Fruit fly (Drosophila melanogaster): ENCODE measurements around the gene Pde9.

The Pde9 gene

DNA sequence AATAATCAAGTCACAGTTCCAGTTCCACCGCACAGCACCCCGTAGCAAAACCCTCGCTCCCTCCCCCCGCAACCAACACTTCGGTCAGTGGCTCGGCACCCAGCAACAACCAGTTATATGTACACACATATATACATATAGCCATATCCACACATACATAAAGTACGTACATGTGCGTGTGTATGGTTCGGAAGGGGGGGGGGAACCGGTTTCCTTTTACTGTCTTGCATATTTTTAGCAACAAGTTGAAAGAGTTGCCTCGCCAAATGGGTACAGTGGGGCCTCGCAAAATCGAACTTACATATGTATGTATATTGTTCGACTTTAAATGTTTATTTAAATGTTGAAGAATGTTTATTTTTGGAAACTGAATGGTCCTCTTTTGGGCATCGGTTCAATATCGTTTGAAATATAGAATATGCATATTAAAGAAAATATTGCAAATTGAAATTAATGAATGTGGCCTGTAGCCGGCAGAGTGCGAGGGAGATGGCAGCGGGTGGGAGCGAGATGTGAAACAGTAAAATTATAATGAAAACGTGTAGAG is 142.0 kb downstream of the Pde9 start:
- TF ChIP-seq CrebA (GFP tag; optimal IDR thresholded peaks at IDR 0.05; ENCODE audit: borderline replicate concordance) (peak; percentile 34), CG32264 (GFP tag; optimal IDR thresholded peaks at IDR 0.05) (peak; percentile 82), sv (GFP tag; optimal IDR thresholded peaks at IDR 0.05) (no peak), Hnf4 (GFP tag; optimal IDR thresholded peaks at IDR 0.05) (peak; percentile 85), tai (GFP tag; optimal IDR thresholded peaks at IDR 0.05) (peak; percentile 91), rgr (GFP tag; optimal IDR thresholded peaks at IDR 0.05) (peak; percentile 91), lola (GFP tag; optimal IDR thresholded peaks at IDR 0.05) (no peak), foxo (GFP tag; optimal IDR thresholded peaks at IDR 0.05) (peak; percentile 70 to 96), dl (GFP tag; optimal IDR thresholded peaks at IDR 0.05; ENCODE audit: insufficient read depth in 1 of 2, partially characterized antibody in 2 of 2) (peak; percentile 6 to 70), Sp1 (GFP tag; optimal IDR thresholded peaks at IDR 0.05) (peak; percentile 96), Abd-B (GFP tag; optimal IDR thresholded peaks at IDR 0.05) (no peak), br (GFP tag; optimal IDR thresholded peaks at IDR 0.05) (peak; percentile 94), fru (GFP tag; optimal IDR thresholded peaks at IDR 0.05) (peak; percentile 96), dmrt93B (GFP tag; optimal IDR thresholded peaks at IDR 0.05) (peak; percentile 83), ey (GFP tag; optimal IDR thresholded peaks at IDR 0.05) (peak; percentile 95), Myc (optimal IDR thresholded peaks at IDR 0.05) (no peak), Dif (GFP tag; optimal IDR thresholded peaks at IDR 0.05; ENCODE audit: partially characterized antibody) (peak; percentile 73), pan (optimal IDR thresholded peaks at IDR 0.05) (no peak), usp (GFP tag; optimal IDR thresholded peaks at IDR 0.05) (no peak), Jra (GFP tag; optimal IDR thresholded peaks at IDR 0.05) (peak; percentile 73), Vsx2 (GFP tag; optimal IDR thresholded peaks at IDR 0.05; ENCODE audit: partially characterized antibody) (peak; percentile 32), woc (GFP tag; optimal IDR thresholded peaks at IDR 0.05) (peak; percentile 97), psq (GFP tag; optimal IDR thresholded peaks at IDR 0.05) (peak; percentile 97), Dfd (GFP tag; optimal IDR thresholded peaks at IDR 0.05) (no peak), sage (GFP tag; optimal IDR thresholded peaks at IDR 0.05) (peak; percentile 81), GATAd (GFP tag; optimal IDR thresholded peaks at IDR 0.05) (peak; percentile 42), CG9705 (GFP tag; optimal IDR thresholded peaks at IDR 0.05) (peak; percentile 89), N (GFP tag; optimal IDR thresholded peaks at IDR 0.05) (no peak), h (GFP tag; optimal IDR thresholded peaks at IDR 0.05) (peak; percentile 94), Hr78 (GFP tag; optimal IDR thresholded peaks at IDR 0.05) (no peak), OdsH (GFP tag; optimal IDR thresholded peaks at IDR 0.05) (peak; percentile 90), HLH106 (tag; optimal IDR thresholded peaks at IDR 0.05) (peak; percentile 96), jim (GFP tag; optimal IDR thresholded peaks at IDR 0.05) (peak; percentile 80), Hr83 (GFP tag; optimal IDR thresholded peaks at IDR 0.05; ENCODE audit: poor library complexity, severe bottlenecking) (peak; percentile 51), brk (GFP tag; optimal IDR thresholded peaks at IDR 0.05) (peak; percentile 82), dsf (GFP tag; optimal IDR thresholded peaks at IDR 0.05; ENCODE audit: borderline replicate concordance) (no peak), Rel (GFP tag; optimal IDR thresholded peaks at IDR 0.05) (no peak), Rel (tag; optimal IDR thresholded peaks at IDR 0.05) (peak; percentile 80), Mio (GFP tag; optimal IDR thresholded peaks at IDR 0.05) (peak; percentile 31)

DNA sequence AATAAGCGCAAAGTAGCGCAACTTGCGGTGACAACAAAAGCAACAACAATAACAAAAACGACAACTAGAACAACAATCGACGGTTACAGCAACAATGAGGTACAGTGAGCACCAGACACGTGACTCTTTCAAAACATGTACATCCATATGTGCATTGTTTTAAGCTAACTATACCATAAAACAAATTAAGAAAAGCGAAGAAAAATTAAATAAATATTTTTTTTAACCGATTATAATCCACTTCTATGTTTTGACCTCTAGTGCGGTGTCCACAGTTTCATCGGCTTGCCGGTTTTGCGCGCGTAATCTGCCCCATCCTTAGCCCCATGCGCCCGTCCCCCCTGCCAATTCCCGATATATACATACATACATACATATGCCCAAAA is 142.8 kb downstream of the Pde9 start:
- TF ChIP-seq br (GFP tag; optimal IDR thresholded peaks at IDR 0.05), result peak; percentile 96
- TF ChIP-seq Dfd (GFP tag; optimal IDR thresholded peaks at IDR 0.05), result no peak
- TF ChIP-seq CG32264 (GFP tag; optimal IDR thresholded peaks at IDR 0.05), result peak; percentile 89
- TF ChIP-seq Sp1 (GFP tag; optimal IDR thresholded peaks at IDR 0.05), result peak; percentile 91
- no peak for TF ChIP-seq Hr78 (GFP tag; optimal IDR thresholded peaks at IDR 0.05)
- TF ChIP-seq rgr (GFP tag; optimal IDR thresholded peaks at IDR 0.05), result peak; percentile 98
- TF ChIP-seq tai (GFP tag; optimal IDR thresholded peaks at IDR 0.05), result peak; percentile 92
- TF ChIP-seq Hnf4 (GFP tag; optimal IDR thresholded peaks at IDR 0.05), result peak; percentile 97
- peak; percentile 81 for TF ChIP-seq dsf (GFP tag; optimal IDR thresholded peaks at IDR 0.05; ENCODE audit: borderline replicate concordance)
- peak; percentile 88 for TF ChIP-seq Jra (GFP tag; optimal IDR thresholded peaks at IDR 0.05)
- peak; percentile 93 for TF ChIP-seq sage (GFP tag; optimal IDR thresholded peaks at IDR 0.05)
- no peak for TF ChIP-seq Abd-B (GFP tag; optimal IDR thresholded peaks at IDR 0.05)
- no peak for TF ChIP-seq Myc (optimal IDR thresholded peaks at IDR 0.05)
- TF ChIP-seq sv (GFP tag; optimal IDR thresholded peaks at IDR 0.05), result peak; percentile 94
- no peak for TF ChIP-seq dl (GFP tag; optimal IDR thresholded peaks at IDR 0.05; ENCODE audit: insufficient read depth in 1 of 2, partially characterized antibody in 2 of 2)
- peak; percentile 96 for TF ChIP-seq psq (GFP tag; optimal IDR thresholded peaks at IDR 0.05)
- TF ChIP-seq OdsH (GFP tag; optimal IDR thresholded peaks at IDR 0.05), result peak; percentile 98
- peak; percentile 88 for TF ChIP-seq Rel (GFP tag; optimal IDR thresholded peaks at IDR 0.05)
- no peak for TF ChIP-seq Rel (tag; optimal IDR thresholded peaks at IDR 0.05)
- TF ChIP-seq Mio (GFP tag; optimal IDR thresholded peaks at IDR 0.05), result peak; percentile 79
- no peak for TF ChIP-seq Vsx2 (GFP tag; optimal IDR thresholded peaks at IDR 0.05; ENCODE audit: partially characterized antibody)
- TF ChIP-seq Hr83 (GFP tag; optimal IDR thresholded peaks at IDR 0.05; ENCODE audit: poor library complexity, severe bottlenecking), result peak; percentile 55
- TF ChIP-seq brk (GFP tag; optimal IDR thresholded peaks at IDR 0.05), result peak; percentile 94
- peak; percentile 97 for TF ChIP-seq HLH106 (tag; optimal IDR thresholded peaks at IDR 0.05)
- no peak for TF ChIP-seq lola (GFP tag; optimal IDR thresholded peaks at IDR 0.05)
- no peak for TF ChIP-seq N (GFP tag; optimal IDR thresholded peaks at IDR 0.05)
- TF ChIP-seq usp (GFP tag; optimal IDR thresholded peaks at IDR 0.05), result no peak
- TF ChIP-seq dmrt93B (GFP tag; optimal IDR thresholded peaks at IDR 0.05), result peak; percentile 95
- peak; percentile 98 for TF ChIP-seq fru (GFP tag; optimal IDR thresholded peaks at IDR 0.05)
- TF ChIP-seq GATAd (GFP tag; optimal IDR thresholded peaks at IDR 0.05), result peak; percentile 89
- no peak for TF ChIP-seq Dif (GFP tag; optimal IDR thresholded peaks at IDR 0.05; ENCODE audit: partially characterized antibody)
- TF ChIP-seq CrebA (GFP tag; optimal IDR thresholded peaks at IDR 0.05; ENCODE audit: borderline replicate concordance), result peak; percentile 92
- peak; percentile 98 for TF ChIP-seq h (GFP tag; optimal IDR thresholded peaks at IDR 0.05)
- peak; percentile 70 for TF ChIP-seq jim (GFP tag; optimal IDR thresholded peaks at IDR 0.05)
- TF ChIP-seq foxo (GFP tag; optimal IDR thresholded peaks at IDR 0.05), result peak; percentile 78 to 99
- TF ChIP-seq ey (GFP tag; optimal IDR thresholded peaks at IDR 0.05), result peak; percentile 98
- no peak for TF ChIP-seq pan (optimal IDR thresholded peaks at IDR 0.05)
- TF ChIP-seq woc (GFP tag; optimal IDR thresholded peaks at IDR 0.05), result peak; percentile 91
- peak; percentile 79 for TF ChIP-seq CG9705 (GFP tag; optimal IDR thresholded peaks at IDR 0.05)
